Fruit fly (Drosophila melanogaster): Measurements from ENCODE around the gene 7B2.

7B2 gene

DNA sequence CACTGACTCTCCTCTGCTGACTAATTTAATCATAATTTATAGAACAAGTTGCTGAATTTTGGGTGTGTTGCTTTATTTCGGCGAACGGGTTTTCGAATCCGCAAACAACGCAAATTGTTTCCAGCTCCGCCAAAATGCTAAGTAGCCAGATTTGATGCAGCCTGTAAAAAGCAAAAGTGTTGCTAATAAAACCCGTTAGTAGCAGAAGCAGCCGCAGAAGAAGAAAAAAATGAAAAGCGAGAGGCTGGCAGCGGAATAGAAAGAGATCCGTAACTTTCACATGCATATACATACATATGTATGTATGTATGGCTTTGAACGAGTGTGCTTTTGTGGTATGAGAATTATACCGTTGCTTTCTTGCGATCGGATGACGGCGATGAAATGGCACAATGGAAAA is 15.5 kb downstream of the 7B2 start:
- TF ChIP-seq insv (optimal IDR thresholded peaks at IDR 0.05) (no peak), Sin3A (optimal IDR thresholded peaks at IDR 0.05) (no peak), ttk (optimal IDR thresholded peaks at IDR 0.05) (no peak), psq (optimal IDR thresholded peaks at IDR 0.05) (no peak), Myc (optimal IDR thresholded peaks at IDR 0.05) (no peak), h (optimal IDR thresholded peaks at IDR 0.05) (no peak)

dm6 chr3R:5392621-5393020 is 16.0 kb downstream of the 7B2 start, which contains the start of gene kkv:
TSS of gene kkv (minus strand) at chr3R:5392866.
- no peak for TF ChIP-seq h (optimal IDR thresholded peaks at IDR 0.05)
- TF ChIP-seq Myc (optimal IDR thresholded peaks at IDR 0.05) = no peak
- TF ChIP-seq Sin3A (optimal IDR thresholded peaks at IDR 0.05) = no peak
- TF ChIP-seq insv (optimal IDR thresholded peaks at IDR 0.05) = no peak
- no peak for TF ChIP-seq psq (optimal IDR thresholded peaks at IDR 0.05)
- no peak for TF ChIP-seq ttk (optimal IDR thresholded peaks at IDR 0.05)

- TF ChIP-seq Sin3A (optimal IDR thresholded peaks at IDR 0.05) = no peak
- no peak for TF ChIP-seq h (optimal IDR thresholded peaks at IDR 0.05)
- TF ChIP-seq Myc (optimal IDR thresholded peaks at IDR 0.05) = no peak
- no peak for TF ChIP-seq insv (optimal IDR thresholded peaks at IDR 0.05)
- TF ChIP-seq psq (optimal IDR thresholded peaks at IDR 0.05) = no peak
- no peak for TF ChIP-seq ttk (optimal IDR thresholded peaks at IDR 0.05)
Measured at dm6 chr3R:5393742-5394391, 17.3 kb downstream of the 7B2 start, which contains the start of gene CG1172. TSS of gene CG1172 (plus strand) at chr3R:5393922.

dm6 chr3R:5395210-5395609 is 18.6 kb downstream of the 7B2 start:
- TF ChIP-seq h (optimal IDR thresholded peaks at IDR 0.05) = no peak

DNA sequence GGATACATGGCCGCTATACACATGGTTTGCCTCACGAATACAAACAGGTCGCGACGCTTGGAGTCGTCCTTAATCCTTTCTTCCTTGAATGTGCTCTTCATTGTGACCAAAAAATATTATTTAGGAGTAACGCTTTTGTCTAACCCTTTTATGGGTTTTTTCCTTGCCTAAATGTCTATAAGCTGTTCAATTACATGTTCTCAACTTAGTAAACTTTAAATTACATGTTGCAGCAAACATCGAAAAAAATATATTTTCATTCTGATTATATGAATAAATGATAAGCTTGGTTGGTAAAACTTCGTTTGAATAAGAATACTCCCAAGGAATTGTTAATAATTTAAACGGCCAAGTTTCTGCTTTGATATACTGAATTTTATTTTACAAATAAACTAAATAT is 22.5 kb downstream of the 7B2 start, which contains the start of gene Or83a:
TSS of gene Or83a (minus strand) at position 101 of the 400 bp plus-strand sequence.
- TF ChIP-seq psq (optimal IDR thresholded peaks at IDR 0.05) = no peak
- no peak for TF ChIP-seq insv (optimal IDR thresholded peaks at IDR 0.05)
- TF ChIP-seq h (optimal IDR thresholded peaks at IDR 0.05) = no peak
- TF ChIP-seq ttk (optimal IDR thresholded peaks at IDR 0.05) = no peak
- no peak for TF ChIP-seq Myc (optimal IDR thresholded peaks at IDR 0.05)
- TF ChIP-seq Sin3A (optimal IDR thresholded peaks at IDR 0.05) = no peak

dm6 chr3R:5403963-5404362 is 27.4 kb downstream of the 7B2 start, which contains the start of gene CG2663:
TSS of gene CG2663 (minus strand) at chr3R:5404135.
- TF ChIP-seq Myc (optimal IDR thresholded peaks at IDR 0.05) (no peak), h (optimal IDR thresholded peaks at IDR 0.05) (no peak), insv (optimal IDR thresholded peaks at IDR 0.05) (no peak), psq (optimal IDR thresholded peaks at IDR 0.05) (no peak), ttk (optimal IDR thresholded peaks at IDR 0.05) (no peak), Sin3A (optimal IDR thresholded peaks at IDR 0.05) (no peak)

- TF ChIP-seq Myc (optimal IDR thresholded peaks at IDR 0.05) (no peak), Sin3A (optimal IDR thresholded peaks at IDR 0.05) (no peak), psq (optimal IDR thresholded peaks at IDR 0.05) (no peak), h (optimal IDR thresholded peaks at IDR 0.05) (no peak), ttk (optimal IDR thresholded peaks at IDR 0.05) (no peak), insv (optimal IDR thresholded peaks at IDR 0.05) (no peak)
Measured at dm6 chr3R:5412306-5412705, 35.7 kb downstream of the 7B2 start, which contains the start of gene Orco. TSS of gene Orco (minus strand) at chr3R:5412406.

DNA sequence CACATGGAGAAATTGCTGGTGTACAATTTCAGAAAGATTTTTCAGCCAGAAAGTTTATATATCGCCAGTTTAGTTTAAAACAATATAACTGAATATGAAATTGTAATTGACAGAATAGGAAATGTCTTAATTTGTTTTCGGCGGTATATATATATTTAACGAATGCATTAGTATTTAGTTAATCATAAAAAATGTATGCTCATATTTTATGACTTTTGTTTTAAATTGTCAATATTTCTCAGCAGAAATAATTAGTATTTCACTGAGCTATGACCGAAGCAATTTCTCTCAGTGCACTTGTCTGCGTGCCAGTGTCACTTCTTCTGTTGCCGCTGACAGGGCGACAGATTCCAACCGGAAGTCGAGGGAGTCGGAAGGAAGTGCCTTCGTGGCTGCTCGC is 36.4 kb downstream of the 7B2 start:
- TF ChIP-seq Sin3A (optimal IDR thresholded peaks at IDR 0.05) (no peak), insv (optimal IDR thresholded peaks at IDR 0.05) (no peak), ttk (optimal IDR thresholded peaks at IDR 0.05) (no peak), psq (optimal IDR thresholded peaks at IDR 0.05) (no peak), Myc (optimal IDR thresholded peaks at IDR 0.05) (no peak), h (optimal IDR thresholded peaks at IDR 0.05) (no peak)

- TF ChIP-seq h (optimal IDR thresholded peaks at IDR 0.05) = no peak
- TF ChIP-seq ttk (optimal IDR thresholded peaks at IDR 0.05) = no peak
- TF ChIP-seq Sin3A (optimal IDR thresholded peaks at IDR 0.05) = no peak
- no peak for TF ChIP-seq psq (optimal IDR thresholded peaks at IDR 0.05)
- TF ChIP-seq Myc (optimal IDR thresholded peaks at IDR 0.05) = no peak
- no peak for TF ChIP-seq insv (optimal IDR thresholded peaks at IDR 0.05)
Measured at dm6 chr3R:5414147-5414748, 37.7 kb downstream of the 7B2 start, which contains the start of gene CG14669. TSS of gene CG14669 (plus strand) at chr3R:5414527.

- TF ChIP-seq Myc (optimal IDR thresholded peaks at IDR 0.05) (no peak), psq (optimal IDR thresholded peaks at IDR 0.05) (no peak), ttk (optimal IDR thresholded peaks at IDR 0.05) (no peak), insv (optimal IDR thresholded peaks at IDR 0.05) (no peak), Sin3A (optimal IDR thresholded peaks at IDR 0.05) (no peak), h (optimal IDR thresholded peaks at IDR 0.05) (no peak)
Measured at dm6 chr3R:5420454-5420853, 43.9 kb downstream of the 7B2 start.

- TF ChIP-seq Myc (optimal IDR thresholded peaks at IDR 0.05) = no peak
- no peak for TF ChIP-seq psq (optimal IDR thresholded peaks at IDR 0.05)
- TF ChIP-seq ttk (optimal IDR thresholded peaks at IDR 0.05) = no peak
- TF ChIP-seq Sin3A (optimal IDR thresholded peaks at IDR 0.05) = no peak
- no peak for TF ChIP-seq insv (optimal IDR thresholded peaks at IDR 0.05)
- no peak for TF ChIP-seq h (optimal IDR thresholded peaks at IDR 0.05)
Measured at dm6 chr3R:5422123-5422522, 45.5 kb downstream of the 7B2 start.

- TF ChIP-seq insv (optimal IDR thresholded peaks at IDR 0.05) (no peak), ttk (optimal IDR thresholded peaks at IDR 0.05) (no peak), h (optimal IDR thresholded peaks at IDR 0.05) (no peak), Myc (optimal IDR thresholded peaks at IDR 0.05) (no peak), Sin3A (optimal IDR thresholded peaks at IDR 0.05) (no peak), psq (optimal IDR thresholded peaks at IDR 0.05) (no peak)
Measured at dm6 chr3R:5427157-5427556, 50.6 kb downstream of the 7B2 start, which contains the start of gene CG12147. TSS of gene CG12147 (minus strand) at chr3R:5427257.
